Worm (Caenorhabditis elegans): ENCODE measurements around the gene srw-107.

DNA sequence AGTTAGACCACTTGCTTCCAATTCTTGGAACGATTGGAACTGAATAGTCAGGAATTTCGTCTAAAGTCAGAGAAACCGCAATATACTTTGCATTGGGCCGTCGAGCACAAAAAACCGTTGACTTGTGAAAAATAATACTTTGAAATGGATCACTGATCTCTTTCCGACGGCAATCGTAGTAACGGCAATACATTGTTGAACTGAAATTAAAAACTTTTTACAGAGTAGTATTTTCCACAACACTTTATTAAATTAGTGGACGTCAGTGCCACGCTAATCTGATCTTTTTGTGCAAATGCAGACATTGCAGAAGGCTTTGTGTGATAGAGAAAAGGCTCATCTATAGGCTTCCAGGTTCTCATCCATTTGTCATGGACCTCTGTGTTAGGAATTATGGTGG lies 31.0 kb upstream of the srw-107 start:
- TF ChIP-seq B0310.2 (tag; optimal IDR thresholded peaks at IDR 0.05) (no peak), ama-1 (optimal IDR thresholded peaks at IDR 0.05) (no peak), aly-1 (tag; optimal IDR thresholded peaks at IDR 0.05) (no peak), ceh-13 (GFP tag; optimal IDR thresholded peaks at IDR 0.05) (no peak)

Data from whole organism, early embryonic.